Fruit fly (Drosophila melanogaster) whole organism, pupa: ENCODE results near the gene msn.

Experiments used
- CG10348 ChIP-seq: fragments of 200-800 bp; sonication (Bioruptor generic); IDR thresholded peaks from 2 replicates; pipeline ENCODE4 v1.3.6; 2022; ENCODE audit warnings: missing biosample characterization, missing genetic modification characterization
- CG12605 ChIP-seq: fragments of 200-800 bp; sonication (Bioruptor generic); IDR thresholded peaks from 2 replicates; pipeline ENCODE4 v1.3.6; 2022; ENCODE audit warnings: missing biosample characterization, missing genetic modification characterization
- CG13204 ChIP-seq: fragments of 200-800 bp; sonication (Bioruptor generic); optimal IDR thresholded peaks from 2 replicates; lab custom pipeline; 2018; ENCODE audit warnings: missing biosample characterization, mild to moderate bottlenecking, missing genetic modification characterization, moderate library complexity
- CG14655 ChIP-seq: fragments of 200-800 bp; sonication (Bioruptor generic); optimal IDR thresholded peaks from 3 replicates; lab custom pipeline; 2017; ENCODE audit warnings: mild to moderate bottlenecking, missing biosample characterization, missing genetic modification reagents, missing genetic modification characterization
- CG15710 ChIP-seq: fragments of 200-800 bp; sonication (Bioruptor generic); optimal IDR thresholded peaks from 2 replicates; lab custom pipeline; 2018; ENCODE audit warnings: missing biosample characterization, mild to moderate bottlenecking, missing genetic modification characterization, moderate library complexity
- CG17806 ChIP-seq: fragments of 200-800 bp; sonication (Bioruptor generic); optimal IDR thresholded peaks from 2 replicates; lab custom pipeline; 2018; ENCODE audit warnings: missing biosample characterization, mild to moderate bottlenecking, missing genetic modification characterization, moderate library complexity
- CG32121 ChIP-seq: fragments of 200-800 bp; sonication (Bioruptor generic); IDR thresholded peaks from 2 replicates; pipeline ENCODE4 v1.3.6; 2022; ENCODE audit warnings: missing biosample characterization, missing genetic modification characterization
- CG34367 ChIP-seq: fragments of 200-800 bp; sonication (Bioruptor generic); optimal IDR thresholded peaks from 2 replicates; lab custom pipeline; 2018; ENCODE audit warnings: missing biosample characterization, mild to moderate bottlenecking, missing genetic modification characterization
- CG4496 ChIP-seq: fragments of 200-800 bp; sonication (Bioruptor generic); IDR thresholded peaks from 3 replicates; pipeline ENCODE4 v1.3.6; 2022; ENCODE audit warnings: missing biosample characterization, missing genetic modification characterization
- CG8159 ChIP-seq: fragments of 200-800 bp; sonication (Bioruptor generic); optimal IDR thresholded peaks from 3 replicates; lab custom pipeline; 2018; ENCODE audit warnings: missing biosample characterization, mild to moderate bottlenecking, missing genetic modification characterization, moderate library complexity
- CG8301 ChIP-seq: fragments of 200-800 bp; sonication (Bioruptor generic); optimal IDR thresholded peaks from 2 replicates; lab custom pipeline; 2018; ENCODE audit warnings: missing biosample characterization, mild to moderate bottlenecking, missing genetic modification characterization
- CG9948 ChIP-seq: fragments of 200-800 bp; sonication (Bioruptor generic); optimal IDR thresholded peaks from 2 replicates; lab custom pipeline; 2018; ENCODE audit warnings: missing biosample characterization, mild to moderate bottlenecking, missing genetic modification characterization, moderate library complexity
- D1 ChIP-seq: fragments of 200-800 bp; sonication (Bioruptor generic); optimal IDR thresholded peaks from 2 replicates; lab custom pipeline; 2018; ENCODE audit warnings: missing biosample characterization, mild to moderate bottlenecking, missing genetic modification characterization, moderate library complexity
- EcR ChIP-seq: fragments of 200-800 bp; sonication (Bioruptor generic); optimal IDR thresholded peaks from 3 replicates; lab custom pipeline; 2019; ENCODE audit warnings: missing biosample characterization, missing genetic modification characterization, mild to moderate bottlenecking, moderate library complexity, missing genetic modification reagents
- Ets98B ChIP-seq: fragments of 200-800 bp; sonication (Bioruptor generic); IDR thresholded peaks from 2 replicates; pipeline ENCODE4 v1.3.6; 2022; ENCODE audit warnings: missing biosample characterization, missing genetic modification characterization
- Pif1A ChIP-seq: fragments of 200-800 bp; sonication (Bioruptor generic); optimal IDR thresholded peaks from 3 replicates; lab custom pipeline; 2016; ENCODE audit warnings: missing biosample characterization, missing genetic modification characterization
- Pif1B ChIP-seq: fragments of 200-800 bp; sonication (Bioruptor generic); optimal IDR thresholded peaks from 3 replicates; lab custom pipeline; 2016; ENCODE audit warnings: missing biosample characterization, missing genetic modification characterization
- Snoo ChIP-seq: fragments of 200-800 bp; sonication (Bioruptor generic); optimal IDR thresholded peaks from 3 replicates; lab custom pipeline; 2017; ENCODE audit warnings: missing biosample characterization, mild to moderate bottlenecking, missing genetic modification characterization, inconsistent platforms
- fd96Ca ChIP-seq: fragments of 200-800 bp; sonication (Bioruptor generic); IDR thresholded peaks from 3 replicates; pipeline ENCODE4 v1.3.6; 2022; ENCODE audit warnings: missing biosample characterization, missing genetic modification characterization
- gl ChIP-seq: fragments of 200-800 bp; sonication (Bioruptor generic); optimal IDR thresholded peaks from 2 replicates; lab custom pipeline; 2018; ENCODE audit warnings: missing biosample characterization, mild to moderate bottlenecking, missing genetic modification characterization
- rn ChIP-seq: fragments of 200-800 bp; sonication (Bioruptor generic); IDR thresholded peaks from 2 replicates; pipeline ENCODE4 v1.3.6; 2022; ENCODE audit warnings: missing biosample characterization, missing genetic modification characterization

msn gene

dm6 chr3L:2582753-2583536 lies 3.4 kb downstream of the msn start:
- TF ChIP-seq gl = peak; percentile 32
- peak; percentile 71 for TF ChIP-seq CG14655 (GFP tag; lab: Kevin White, UChicago)
- TF ChIP-seq EcR (GFP tag; lab: Kevin White, UChicago) = no peak
- no peak for TF ChIP-seq CG13204 (GFP tag; lab: Kevin White, UChicago)
- peak; percentile 94 for TF ChIP-seq CG4496
- peak; percentile 79 for TF ChIP-seq Pif1A (GFP tag; lab: Kevin White, UChicago)
- TF ChIP-seq CG10348 (GFP tag; lab: Robert Waterston, UW) = no peak
- peak; percentile 66 for TF ChIP-seq CG8301
- peak; percentile 77 for TF ChIP-seq CG17806 (tag; lab: Kevin White, UChicago)
- TF ChIP-seq D1 (tag; lab: Kevin White, UChicago) = peak; percentile 0
- TF ChIP-seq Snoo (tag; lab: Kevin White, UChicago) = peak; percentile 83
- peak; percentile 92 for TF ChIP-seq fd96Ca (GFP tag; lab: Robert Waterston, UW)
- TF ChIP-seq CG32121 (GFP tag; lab: Robert Waterston, UW) = peak; percentile 85
- TF ChIP-seq CG12605 (GFP tag; lab: Robert Waterston, UW) = peak; percentile 45
- TF ChIP-seq CG34367 (tag; lab: Kevin White, UChicago) = peak; percentile 44
- peak; percentile 85 for TF ChIP-seq Ets98B (GFP tag; lab: Robert Waterston, UW)
- TF ChIP-seq CG15710 = peak; percentile 72
- TF ChIP-seq CG9948 (tag; lab: Kevin White, UChicago) = peak; percentile 60
- peak; percentile 76 for TF ChIP-seq CG8159
- TF ChIP-seq rn = peak; percentile 75
- TF ChIP-seq Pif1B (GFP tag; lab: Kevin White, UChicago) = peak; percentile 75
- TF ChIP-seq, all 21 proteins: peak for 18

DNA sequence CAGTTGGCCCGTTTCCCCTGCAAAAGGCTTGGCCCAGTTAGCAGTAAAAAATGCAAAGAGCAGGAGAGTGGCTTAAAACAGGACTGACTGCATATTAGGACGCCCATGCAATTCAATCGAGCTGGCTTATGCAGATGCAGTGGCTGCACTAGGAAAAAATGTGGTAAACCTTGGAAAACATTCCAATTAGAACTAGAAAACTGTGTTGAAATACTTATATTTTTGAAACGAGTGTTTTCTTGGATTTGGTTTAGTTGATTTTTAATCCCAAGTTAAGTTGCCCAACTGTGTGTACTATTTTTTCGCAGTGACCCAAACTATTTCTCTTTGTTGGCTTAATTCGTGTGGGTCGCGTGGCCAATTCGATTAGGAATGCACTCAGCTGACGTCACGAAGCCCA lies 4.0 kb downstream of the msn start:
- peak; percentile 91 for TF ChIP-seq Ets98B (GFP tag; lab: Robert Waterston, UW)
- TF ChIP-seq CG8301 = peak; percentile 80
- TF ChIP-seq CG32121 (GFP tag; lab: Robert Waterston, UW) = peak; percentile 69
- no peak for TF ChIP-seq CG13204 (GFP tag; lab: Kevin White, UChicago)
- TF ChIP-seq CG9948 (tag; lab: Kevin White, UChicago) = peak; percentile 41
- peak; percentile 43 for TF ChIP-seq CG17806 (tag; lab: Kevin White, UChicago)
- TF ChIP-seq CG12605 (GFP tag; lab: Robert Waterston, UW) = peak; percentile 78
- no peak for TF ChIP-seq CG15710
- no peak for TF ChIP-seq gl
- TF ChIP-seq CG14655 (GFP tag; lab: Kevin White, UChicago) = peak; percentile 66
- TF ChIP-seq rn = peak; percentile 30; the same call in 1 of the 2 replicates
- no peak for TF ChIP-seq EcR (GFP tag; lab: Kevin White, UChicago)
- TF ChIP-seq CG8159 = peak; percentile 32
- peak; percentile 55 for TF ChIP-seq Pif1A (GFP tag; lab: Kevin White, UChicago)
- peak; percentile 36 for TF ChIP-seq Pif1B (GFP tag; lab: Kevin White, UChicago)
- 0 out of 2 replicates have a peak, but pooled peaks have one; percentile 14 for TF ChIP-seq CG10348 (GFP tag; lab: Robert Waterston, UW)
- no peak for TF ChIP-seq Snoo (tag; lab: Kevin White, UChicago)
- peak; percentile 89 for TF ChIP-seq CG4496
- no peak for TF ChIP-seq D1 (tag; lab: Kevin White, UChicago)
- peak; percentile 8 for TF ChIP-seq CG34367 (tag; lab: Kevin White, UChicago)
- TF ChIP-seq fd96Ca (GFP tag; lab: Robert Waterston, UW) = peak; percentile 92

DNA sequence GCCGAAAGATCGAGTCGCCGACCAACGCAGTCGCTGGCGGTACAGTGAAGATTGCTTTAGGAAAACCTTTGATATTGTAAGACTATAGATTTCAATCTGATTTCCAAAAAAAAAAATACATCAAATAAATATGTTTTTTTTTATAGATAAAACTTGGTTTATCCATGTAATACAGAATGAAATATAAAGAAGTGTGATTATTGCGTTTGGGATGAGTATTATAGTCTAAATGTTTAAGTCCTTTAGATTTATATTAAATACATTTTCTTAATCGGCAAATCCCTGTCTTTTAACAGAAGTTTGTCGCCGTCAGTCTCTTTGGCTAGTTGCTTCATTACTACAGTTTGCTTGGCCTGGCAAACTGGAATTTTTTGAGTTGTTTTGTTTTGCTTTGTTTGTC lies 4.5 kb downstream of the msn start:
- TF ChIP-seq CG34367 (tag; lab: Kevin White, UChicago) = no peak
- TF ChIP-seq CG32121 (GFP tag; lab: Robert Waterston, UW) = peak; percentile 11
- no peak for TF ChIP-seq CG4496
- TF ChIP-seq CG8159 = no peak
- no peak for TF ChIP-seq CG12605 (GFP tag; lab: Robert Waterston, UW)
- no peak for TF ChIP-seq D1 (tag; lab: Kevin White, UChicago)
- no peak for TF ChIP-seq Pif1A (GFP tag; lab: Kevin White, UChicago)
- no peak for TF ChIP-seq fd96Ca (GFP tag; lab: Robert Waterston, UW)
- no peak for TF ChIP-seq CG15710
- no peak; the same call in 1 of the 2 replicates for TF ChIP-seq CG10348 (GFP tag; lab: Robert Waterston, UW)
- no peak for TF ChIP-seq CG8301
- peak; percentile 9 for TF ChIP-seq CG17806 (tag; lab: Kevin White, UChicago)
- TF ChIP-seq Ets98B (GFP tag; lab: Robert Waterston, UW) = no peak; the same call in 1 of the 2 replicates

DNA sequence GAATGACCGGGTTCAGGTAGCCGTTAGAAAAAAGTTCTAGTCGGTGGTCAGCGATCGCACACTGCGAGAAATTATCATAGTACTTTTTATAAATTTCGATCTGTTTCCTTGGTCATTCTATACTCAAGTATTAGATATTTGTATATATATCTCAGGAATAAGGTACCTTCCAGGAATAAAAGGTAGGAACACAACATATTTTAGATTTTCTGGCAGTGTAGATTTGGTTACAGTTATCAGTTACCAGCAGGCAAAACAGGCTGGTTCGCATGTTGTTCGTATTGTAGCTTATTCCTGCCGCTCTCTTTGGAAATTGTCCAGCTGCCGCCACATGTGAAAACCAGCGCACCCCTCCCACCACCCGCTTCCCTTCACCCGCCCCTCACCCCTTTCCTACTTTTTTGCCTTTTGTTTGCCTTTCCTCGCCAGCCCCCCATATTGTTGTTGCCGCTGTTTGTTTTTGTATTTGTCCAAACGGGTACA lies 5.0 kb downstream of the msn start:
- TF ChIP-seq CG14655 (GFP tag; lab: Kevin White, UChicago) = peak; percentile 86
- TF ChIP-seq EcR (GFP tag; lab: Kevin White, UChicago) = no peak
- TF ChIP-seq CG8301 = peak; percentile 93
- peak; percentile 75 for TF ChIP-seq CG4496
- peak; percentile 88 for TF ChIP-seq CG32121 (GFP tag; lab: Robert Waterston, UW)
- TF ChIP-seq CG17806 (tag; lab: Kevin White, UChicago) = peak; percentile 66
- peak; percentile 87 for TF ChIP-seq Ets98B (GFP tag; lab: Robert Waterston, UW)
- peak; percentile 63 for TF ChIP-seq Pif1B (GFP tag; lab: Kevin White, UChicago)
- TF ChIP-seq fd96Ca (GFP tag; lab: Robert Waterston, UW) = peak; percentile 83
- peak; percentile 30; the same call in 1 of the 2 replicates for TF ChIP-seq rn
- no peak for TF ChIP-seq CG13204 (GFP tag; lab: Kevin White, UChicago)
- peak; percentile 54 for TF ChIP-seq Snoo (tag; lab: Kevin White, UChicago)
- TF ChIP-seq CG10348 (GFP tag; lab: Robert Waterston, UW) = peak; percentile 63
- TF ChIP-seq CG12605 (GFP tag; lab: Robert Waterston, UW) = peak; percentile 73
- peak; percentile 34 for TF ChIP-seq gl
- TF ChIP-seq CG15710 = peak; percentile 56
- no peak for TF ChIP-seq D1 (tag; lab: Kevin White, UChicago)
- TF ChIP-seq Pif1A (GFP tag; lab: Kevin White, UChicago) = peak; percentile 68
- peak; percentile 70 for TF ChIP-seq CG8159
- peak; percentile 7 for TF ChIP-seq CG34367 (tag; lab: Kevin White, UChicago)
- peak; percentile 65 for TF ChIP-seq CG9948 (tag; lab: Kevin White, UChicago)
